Worm (Caenorhabditis elegans): ENCODE measurements around the gene adah-1.

The adah-1 gene

DNA sequence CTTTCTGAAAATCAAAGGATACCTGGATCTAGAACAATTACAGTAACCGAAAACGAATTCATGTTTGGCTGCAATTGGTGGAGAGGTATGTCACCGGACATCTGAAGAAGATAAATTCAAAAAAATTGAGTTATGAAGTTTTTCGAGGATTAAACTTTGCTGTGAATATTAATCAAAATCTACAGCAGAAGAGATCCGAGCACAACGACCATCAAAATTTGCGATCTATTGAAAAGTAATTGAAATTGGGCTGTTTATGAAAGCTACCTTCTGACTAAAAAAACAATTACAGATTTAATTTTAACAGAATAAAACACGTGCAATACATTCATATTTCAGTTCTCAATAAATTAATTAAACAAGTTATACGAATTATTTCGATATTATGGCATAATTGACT lies 8.4 kb downstream of the adah-1 start, which contains the start of gene C06G3.8:
Gene C06G3.8, minus strand, starts transcription at position 101 of the 400 bp plus-strand sequence.
- TF ChIP-seq tbx-11 (GFP tag; IDR thresholded peaks at IDR 0.05): no peak
- no peak for TF ChIP-seq B0310.2 (tag; optimal IDR thresholded peaks at IDR 0.05)
- no peak for TF ChIP-seq sea-1 (GFP tag; conservative IDR thresholded peaks at IDR 0.05)
- TF ChIP-seq pes-1 (GFP tag; IDR thresholded peaks at IDR 0.05): no peak
- no peak for TF ChIP-seq aly-1 (tag; optimal IDR thresholded peaks at IDR 0.05)
- TF ChIP-seq tbx-37 (GFP tag; conservative IDR thresholded peaks at IDR 0.05): no peak
- no peak for TF ChIP-seq scrt-1 (GFP tag; IDR thresholded peaks at IDR 0.05)
- no peak for TF ChIP-seq ets-7 (tag; optimal IDR thresholded peaks at IDR 0.05)
- TF ChIP-seq F13C5.2 (tag; optimal IDR thresholded peaks at IDR 0.05): no peak
- TF ChIP-seq flt-1 (GFP tag; IDR thresholded peaks at IDR 0.05): no peak
- TF ChIP-seq ceh-13 (GFP tag; optimal IDR thresholded peaks at IDR 0.05): no peak
- no peak for TF ChIP-seq hmg-4 (GFP tag; optimal IDR thresholded peaks at IDR 0.05)
- no peak for TF ChIP-seq ceh-36 (tag; optimal IDR thresholded peaks at IDR 0.05)
- TF ChIP-seq tra-4 (tag; optimal IDR thresholded peaks at IDR 0.05): no peak
- TF ChIP-seq ama-1 (optimal IDR thresholded peaks at IDR 0.05): no peak
- no peak for TF ChIP-seq hmbx-1 (tag; optimal IDR thresholded peaks at IDR 0.05)

DNA sequence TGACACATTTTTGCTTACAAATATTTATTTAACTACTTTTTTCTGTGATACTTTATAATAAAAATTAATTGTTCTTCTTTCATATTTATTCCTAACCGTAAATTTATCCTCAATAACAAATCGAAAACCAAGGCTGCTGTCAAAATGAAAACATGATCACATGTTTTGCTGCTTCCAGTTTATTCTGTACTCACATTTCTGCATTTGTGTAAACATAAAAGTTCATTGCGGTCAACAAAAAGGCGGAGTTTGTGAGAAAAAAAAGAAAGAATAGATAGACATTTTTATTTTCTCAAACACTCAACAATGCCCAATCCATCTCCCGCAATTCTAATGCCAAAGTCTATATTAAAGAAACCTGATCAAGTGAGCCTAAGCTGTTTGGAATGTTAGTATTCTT lies 11.8 kb downstream of the adah-1 start, which contains the start of gene C06G3.3:
Gene C06G3.3, plus strand, starts transcription at position 301 of the 400 bp plus-strand sequence.
- TF ChIP-seq flt-1 (GFP tag; IDR thresholded peaks at IDR 0.05) (no peak), ama-1 (optimal IDR thresholded peaks at IDR 0.05) (no peak), ceh-13 (GFP tag; optimal IDR thresholded peaks at IDR 0.05) (no peak)

DNA sequence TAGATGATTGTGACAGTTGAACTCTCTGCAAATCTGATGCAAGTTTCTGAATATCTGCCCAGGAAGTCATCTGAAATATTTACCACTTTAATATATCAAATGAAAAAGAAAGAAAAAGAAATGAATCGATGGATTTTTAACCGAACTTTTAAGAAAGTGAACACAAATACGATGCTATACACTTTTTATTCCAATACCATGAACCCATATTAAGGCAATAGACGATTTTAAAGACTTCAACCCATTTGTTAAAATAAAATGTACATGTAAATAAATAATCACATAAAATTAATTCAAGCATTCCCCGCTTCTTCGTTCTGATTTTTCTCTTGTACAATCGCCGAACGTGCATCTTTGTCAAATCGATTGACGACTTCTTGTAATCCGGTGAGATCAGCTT lies 12.8 kb downstream of the adah-1 start, which contains the start of gene ufl-1:
Gene ufl-1, minus strand, starts transcription at position 70 of the 400 bp plus-strand sequence.
- TF ChIP-seq B0310.2 (tag; optimal IDR thresholded peaks at IDR 0.05) (no peak), scrt-1 (GFP tag; IDR thresholded peaks at IDR 0.05) (no peak), tra-4 (tag; optimal IDR thresholded peaks at IDR 0.05) (no peak), tbx-11 (GFP tag; IDR thresholded peaks at IDR 0.05) (no peak), ama-1 (optimal IDR thresholded peaks at IDR 0.05) (no peak), ceh-13 (GFP tag; optimal IDR thresholded peaks at IDR 0.05) (no peak), hmbx-1 (tag; optimal IDR thresholded peaks at IDR 0.05) (no peak), hmg-4 (GFP tag; optimal IDR thresholded peaks at IDR 0.05) (no peak), tbx-37 (GFP tag; conservative IDR thresholded peaks at IDR 0.05) (no peak)

DNA sequence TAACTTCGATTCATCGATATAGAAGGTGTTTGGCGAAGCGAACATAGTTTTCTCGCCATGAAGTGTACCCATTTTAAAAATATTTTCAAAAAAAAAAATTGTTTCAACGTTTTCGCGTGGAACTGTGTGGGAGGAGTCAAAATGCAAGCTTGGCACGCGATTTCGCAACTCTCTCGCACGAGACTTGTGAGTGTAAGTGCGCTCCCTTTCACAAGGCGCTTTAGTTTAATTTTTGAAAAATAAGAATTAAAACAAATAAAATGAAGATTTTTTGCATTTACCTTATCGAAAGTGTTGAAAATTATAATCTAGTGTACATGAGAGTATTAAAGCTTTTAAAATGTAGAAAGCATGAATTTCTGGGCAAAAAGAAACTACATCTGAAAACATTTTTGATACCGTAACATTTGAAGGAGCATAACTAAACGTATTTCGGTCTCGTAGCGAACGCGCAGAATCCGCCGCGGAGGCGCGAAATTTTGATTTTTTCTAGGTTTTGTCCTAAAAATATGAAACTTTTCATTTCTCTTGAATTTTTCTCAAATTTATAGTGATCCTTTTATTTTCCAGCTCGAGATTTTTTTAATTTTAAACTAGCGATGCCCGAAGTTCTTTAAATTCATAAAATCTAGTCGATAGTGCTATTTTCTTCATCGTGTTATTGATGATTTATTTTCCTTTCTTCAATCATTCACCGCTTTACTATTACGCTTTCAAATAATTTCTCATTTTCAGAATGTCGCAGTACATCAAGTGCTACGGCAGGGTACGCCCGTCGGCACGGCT lies 15.7 kb downstream of the adah-1 start, which contains the start of the genes cogc-2 and klp-18:
Gene cogc-2, minus strand, starts transcription at position 105 of the 786 bp plus-strand sequence.
Gene klp-18, plus strand, starts transcription at position 736 of the 786 bp plus-strand sequence.
- peak; percentile 56 for TF ChIP-seq tbx-37 (GFP tag; conservative IDR thresholded peaks at IDR 0.05)
- TF ChIP-seq pes-1 (GFP tag; IDR thresholded peaks at IDR 0.05): peak; percentile 72
- TF ChIP-seq hmbx-1 (tag; optimal IDR thresholded peaks at IDR 0.05): peak; percentile 7
- TF ChIP-seq ceh-36 (tag; optimal IDR thresholded peaks at IDR 0.05): peak; percentile 23
- no peak for TF ChIP-seq ama-1 (optimal IDR thresholded peaks at IDR 0.05)
- peak; percentile 50; the same call in 1 of the 2 replicates for TF ChIP-seq tbx-11 (GFP tag; IDR thresholded peaks at IDR 0.05)
- no peak; the same call in 1 of the 2 replicates for TF ChIP-seq sea-1 (GFP tag; conservative IDR thresholded peaks at IDR 0.05)
- no peak; the same call in 1 of the 2 replicates for TF ChIP-seq flt-1 (GFP tag; IDR thresholded peaks at IDR 0.05)
- TF ChIP-seq B0310.2 (tag; optimal IDR thresholded peaks at IDR 0.05): no peak
- TF ChIP-seq tra-4 (tag; optimal IDR thresholded peaks at IDR 0.05): no peak
- peak; percentile 76 for TF ChIP-seq scrt-1 (GFP tag; IDR thresholded peaks at IDR 0.05)
- peak; percentile 70 for TF ChIP-seq hmg-4 (GFP tag; optimal IDR thresholded peaks at IDR 0.05)
- TF ChIP-seq aly-1 (tag; optimal IDR thresholded peaks at IDR 0.05): peak; percentile 38
- peak; percentile 26 for TF ChIP-seq hnd-1 (tag; optimal IDR thresholded peaks at IDR 0.05)
- peak; percentile 89 for TF ChIP-seq F13C5.2 (tag; optimal IDR thresholded peaks at IDR 0.05)
- TF ChIP-seq ets-7 (tag; optimal IDR thresholded peaks at IDR 0.05): peak; percentile 17
- TF ChIP-seq ceh-13 (GFP tag; optimal IDR thresholded peaks at IDR 0.05): peak; percentile 2

DNA sequence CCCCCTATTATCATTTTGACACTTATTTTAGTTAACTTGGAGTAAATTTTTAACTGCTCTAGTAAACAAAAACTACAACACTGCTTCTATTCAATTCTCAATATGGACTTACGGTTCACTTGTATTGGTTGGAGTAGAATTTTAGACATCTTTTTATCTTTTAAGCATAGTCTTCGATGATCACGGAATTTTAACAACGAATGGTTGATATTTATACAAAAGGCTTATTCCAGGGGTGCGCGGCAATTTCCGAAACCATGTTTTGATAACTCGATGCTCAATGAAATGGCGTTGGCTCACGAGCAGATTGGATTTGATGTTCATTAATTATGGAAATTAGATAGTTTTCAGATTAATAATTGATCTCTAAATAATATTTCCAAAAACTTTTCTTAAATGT lies 19.4 kb downstream of the adah-1 start:
- TF ChIP-seq tbx-11 (GFP tag; IDR thresholded peaks at IDR 0.05): no peak
- TF ChIP-seq ama-1 (optimal IDR thresholded peaks at IDR 0.05): no peak
- TF ChIP-seq aly-1 (tag; optimal IDR thresholded peaks at IDR 0.05): no peak
- no peak for TF ChIP-seq tbx-37 (GFP tag; conservative IDR thresholded peaks at IDR 0.05)
- no peak for TF ChIP-seq sea-1 (GFP tag; conservative IDR thresholded peaks at IDR 0.05)
- TF ChIP-seq F13C5.2 (tag; optimal IDR thresholded peaks at IDR 0.05): no peak
- TF ChIP-seq hmg-4 (GFP tag; optimal IDR thresholded peaks at IDR 0.05): no peak
- no peak for TF ChIP-seq ceh-36 (tag; optimal IDR thresholded peaks at IDR 0.05)
- no peak for TF ChIP-seq scrt-1 (GFP tag; IDR thresholded peaks at IDR 0.05)
- TF ChIP-seq hmbx-1 (tag; optimal IDR thresholded peaks at IDR 0.05): no peak
- TF ChIP-seq tra-4 (tag; optimal IDR thresholded peaks at IDR 0.05): no peak

DNA sequence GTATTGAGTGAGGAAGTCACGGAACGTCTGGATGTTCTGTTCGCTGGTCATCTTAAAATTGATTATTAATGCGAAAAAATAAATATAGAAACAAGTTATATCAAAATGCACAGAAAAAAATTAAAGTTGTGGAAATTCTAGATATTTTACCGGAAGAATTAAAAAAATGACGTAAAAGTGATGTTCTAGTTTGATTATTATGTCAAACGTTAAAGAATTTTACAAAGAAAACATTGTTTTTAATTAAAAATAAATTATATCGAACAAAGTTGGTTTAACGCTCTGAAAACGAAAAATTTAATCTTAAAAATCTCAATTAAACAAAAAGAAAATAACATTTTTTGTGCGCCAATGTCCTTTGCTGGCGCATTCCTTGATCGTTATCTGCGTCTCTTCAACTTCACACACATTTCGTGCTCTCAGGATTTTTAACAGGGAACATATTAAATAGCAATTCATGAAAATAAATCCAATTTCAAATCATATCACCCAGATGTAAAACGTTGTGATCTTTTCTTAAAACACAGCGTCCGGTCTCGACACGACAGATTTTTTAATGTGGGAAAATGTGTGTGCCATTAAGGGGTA lies 20.6 kb downstream of the adah-1 start, which contains the start of gene tin-9.1:
Gene tin-9.1, minus strand, starts transcription at position 51 of the 588 bp plus-strand sequence.
- TF ChIP-seq ceh-13 (GFP tag; optimal IDR thresholded peaks at IDR 0.05) (no peak), hnd-1 (tag; optimal IDR thresholded peaks at IDR 0.05) (no peak), hmg-4 (GFP tag; optimal IDR thresholded peaks at IDR 0.05) (no peak), tbx-37 (GFP tag; conservative IDR thresholded peaks at IDR 0.05) (no peak), hmbx-1 (tag; optimal IDR thresholded peaks at IDR 0.05) (no peak), ceh-36 (tag; optimal IDR thresholded peaks at IDR 0.05) (no peak), tra-4 (tag; optimal IDR thresholded peaks at IDR 0.05) (no peak)

DNA sequence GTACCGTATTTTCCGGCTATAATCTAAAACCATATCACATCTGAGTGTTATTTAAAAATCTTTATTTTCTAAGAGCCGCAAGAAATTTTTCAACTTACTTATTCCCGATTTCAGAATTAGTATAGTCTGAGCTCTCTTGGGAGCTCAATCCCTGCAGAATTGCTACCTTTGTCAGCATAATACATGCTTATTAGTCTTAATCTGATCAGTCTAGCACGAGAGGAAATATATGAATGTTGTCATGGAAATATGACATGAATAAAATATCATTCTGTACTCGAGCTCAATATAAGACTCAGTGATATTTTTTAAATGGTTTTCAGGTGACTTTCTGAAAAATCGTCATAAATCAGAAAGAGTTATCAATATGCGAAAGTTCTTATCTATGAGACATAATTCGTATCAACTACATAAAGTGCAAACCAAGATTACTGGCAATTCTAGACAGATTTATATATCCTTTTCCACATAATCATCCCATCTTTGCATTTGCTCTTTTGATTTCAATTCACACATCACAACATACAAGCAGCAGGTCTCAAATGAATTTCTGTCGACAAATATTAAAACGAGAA lies 21.4 kb downstream of the adah-1 start:
- TF ChIP-seq tra-4 (tag; optimal IDR thresholded peaks at IDR 0.05) (no peak), B0310.2 (tag; optimal IDR thresholded peaks at IDR 0.05) (no peak), ets-7 (tag; optimal IDR thresholded peaks at IDR 0.05) (no peak), tbx-11 (GFP tag; IDR thresholded peaks at IDR 0.05) (no peak), scrt-1 (GFP tag; IDR thresholded peaks at IDR 0.05) (no peak), ceh-13 (GFP tag; optimal IDR thresholded peaks at IDR 0.05) (no peak), hmbx-1 (tag; optimal IDR thresholded peaks at IDR 0.05) (no peak), ceh-36 (tag; optimal IDR thresholded peaks at IDR 0.05) (no peak), F13C5.2 (tag; optimal IDR thresholded peaks at IDR 0.05) (no peak), ama-1 (optimal IDR thresholded peaks at IDR 0.05) (no peak), tbx-37 (GFP tag; conservative IDR thresholded peaks at IDR 0.05) (no peak), aly-1 (tag; optimal IDR thresholded peaks at IDR 0.05) (no peak), hmg-4 (GFP tag; optimal IDR thresholded peaks at IDR 0.05) (no peak), sea-1 (GFP tag; conservative IDR thresholded peaks at IDR 0.05) (no peak), flt-1 (GFP tag; IDR thresholded peaks at IDR 0.05) (no peak), pes-1 (GFP tag; IDR thresholded peaks at IDR 0.05) (no peak), hnd-1 (tag; optimal IDR thresholded peaks at IDR 0.05) (no peak)

All from whole organism, early embryonic.